Fruit fly (Drosophila melanogaster) whole organism: ENCODE data around the gene gro.

ENCODE experiments used
- CG8478 ChIP-seq: fragments of >200 bp; optimal IDR thresholded peaks from 2 replicates; lab custom pipeline; 2018; ENCODE audit warnings: inconsistent platforms
- Dll ChIP-seq: fragments of >200 bp; optimal IDR thresholded peaks from 2 replicates; lab custom pipeline; 2017
- EcR ChIP-seq, 2 experiments: fragments of >200 bp; optimal IDR thresholded peaks; 2 replicates each; lab custom pipeline; 2017; ENCODE audit warnings: missing biosample characterization in 2 of 2, missing genetic modification characterization in 2 of 2, missing genetic modification reagents in 2 of 2
- pan ChIP-seq: fragments of >200 bp; optimal IDR thresholded peaks from 2 replicates; lab custom pipeline; 2017
- psq ChIP-seq: fragments of >200 bp; optimal IDR thresholded peaks from 2 replicates; lab custom pipeline; 2017
- usp ChIP-seq: fragments of >200 bp; optimal IDR thresholded peaks from 2 replicates; lab custom pipeline; 2017; ENCODE audit warnings: missing biosample characterization, missing genetic modification characterization, mixed read lengths

The gro gene

dm6 chr3R:26098502-26099210 lies 57.1 kb downstream of the gro start, which contains the start of gene dysf:
Gene dysf (minus strand): TSS chr3R:26098711.
- no peak for TF ChIP-seq CG8478 (lab: Kevin White, UChicago)
- no peak for TF ChIP-seq pan (lab: Kevin White, UChicago)
- no peak for TF ChIP-seq psq
- no peak for TF ChIP-seq Dll
- no peak for TF ChIP-seq usp (GFP tag; lab: Kevin White, UChicago)
- no peak for TF ChIP-seq EcR (GFP tag; optimal IDR thresholded peaks at IDR 0.05; lab: Kevin White, UChicago)

dm6 chr3R:26099238-26099637 lies 57.7 kb downstream of the gro start:
- no peak for TF ChIP-seq EcR (GFP tag; optimal IDR thresholded peaks at IDR 0.05; lab: Kevin White, UChicago)
